Worm (Caenorhabditis elegans) whole organism, young adult: ENCODE results near the gene C08B6.3.

Experiments
- F39B2.1 ChIP-seq: fragments of 200-800 bp; sonication (Bioruptor generic); IDR thresholded peaks from 2 replicates; pipeline ENCODE4 v1.3.6; 2022; ENCODE audit warnings: missing genetic modification reagents, missing genetic modification characterization, missing compliant biosample characterization
- Y79H2A.3 ChIP-seq: fragments of 200-800 bp; sonication (Bioruptor generic); conservative IDR thresholded peaks from 2 replicates; pipeline ENCODE4 v1.3.6; 2022; ENCODE audit warnings: missing genetic modification reagents, missing genetic modification characterization, missing compliant biosample characterization
- efl-1 ChIP-seq: fragments of 150-350 bp; optimal IDR thresholded peaks from 2 replicates; lab custom pipeline; 2014; ENCODE audit warnings: missing biosample characterization, missing genetic modification reagents, missing genetic modification characterization
- lsl-1 ChIP-seq: fragments of 200-800 bp; sonication (Bioruptor generic); optimal IDR thresholded peaks from 2 replicates; lab custom pipeline; 2018; ENCODE audit warnings: mild to moderate bottlenecking, missing genetic modification characterization, moderate library complexity, missing compliant biosample characterization
- lsy-27 ChIP-seq: sonication (generic microtip); optimal IDR thresholded peaks from 2 replicates; lab custom pipeline; 2017; ENCODE audit warnings: missing genetic modification characterization, mild to moderate bottlenecking, missing compliant biosample characterization, antibody characterized with exemption, missing genotype, borderline replicate concordance; ENCODE audit not compliant: insufficient read depth
- sea-2 ChIP-seq: fragments of 200-800 bp; sonication (Bioruptor generic); IDR thresholded peaks from 2 replicates; pipeline ENCODE4 v1.3.6; 2022; ENCODE audit warnings: missing genetic modification characterization, missing compliant biosample characterization
- unc-62 ChIP-seq: fragments of 150-350 bp; optimal IDR thresholded peaks from 2 replicates; lab custom pipeline; 2014; ENCODE audit warnings: missing biosample characterization, missing genetic modification reagents, missing genetic modification characterization
- zfh-2 ChIP-seq: fragments of 200-800 bp; sonication (Bioruptor generic); conservative IDR thresholded peaks from 2 replicates; pipeline ENCODE4 v1.3.6; 2022; ENCODE audit warnings: missing genetic modification reagents, missing genetic modification characterization, missing compliant biosample characterization
- ztf-18 ChIP-seq: sonication (generic microtip); optimal IDR thresholded peaks from 2 replicates; lab custom pipeline; 2016; ENCODE audit warnings: missing genotype, mild to moderate bottlenecking, missing genetic modification characterization, missing compliant biosample characterization
- ztf-22 ChIP-seq: fragments of 200-800 bp; sonication (Bioruptor generic); optimal IDR thresholded peaks from 2 replicates; lab custom pipeline; 2018; ENCODE audit warnings: mild to moderate bottlenecking, missing genetic modification characterization, moderate library complexity, missing compliant biosample characterization

DNA sequence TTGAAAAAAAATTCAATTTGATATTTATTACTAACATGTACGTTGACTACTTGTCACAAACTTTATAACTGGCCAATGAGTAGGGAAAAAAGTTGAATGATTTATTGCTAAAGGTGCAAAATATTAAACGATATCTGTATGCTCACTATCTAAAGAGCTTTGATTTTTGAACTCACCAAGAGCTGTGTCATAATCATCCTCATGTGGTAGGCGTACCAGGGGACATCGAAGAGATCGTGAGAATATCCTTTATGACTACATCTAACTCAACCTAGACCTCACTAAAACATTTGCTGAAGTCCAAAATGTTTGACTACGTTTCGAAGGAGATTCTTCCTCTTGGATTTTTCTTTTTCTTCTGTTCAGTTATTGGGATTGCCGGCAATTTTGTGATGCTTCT lies 40.2 kb upstream of the C08B6.3 start, which contains the start of gene srsx-28:
- no peak for TF ChIP-seq efl-1 (GFP tag; lab: Kevin White, UChicago)
- TF ChIP-seq zfh-2 (GFP tag; lab: Robert Waterston, UW) = no peak
- TF ChIP-seq ztf-18 (tag; lab: Kevin White, UChicago) = no peak
- no peak for TF ChIP-seq ztf-22 (GFP tag; lab: Kevin White, UChicago)
- TF ChIP-seq F39B2.1 = no peak
- no peak for TF ChIP-seq unc-62 (GFP tag; lab: Kevin White, UChicago)
- no peak for TF ChIP-seq lsy-27 (tag; lab: Kevin White, UChicago)
- TF ChIP-seq lsl-1 (GFP tag; lab: Kevin White, UChicago) = no peak
- no peak for TF ChIP-seq sea-2 (GFP tag; lab: Robert Waterston, UW)
- no peak for TF ChIP-seq Y79H2A.3 (GFP tag; lab: Robert Waterston, UW)
